Fruit fly (Drosophila melanogaster) whole organism, wandering third instar larva: ENCODE measurements around the gene Sfp33A3.

Experiments
- Abd-B ChIP-seq: fragments of >200 bp; optimal IDR thresholded peaks from 2 replicates; lab custom pipeline; 2017; ENCODE audit warnings: missing biosample characterization, missing genetic modification characterization
- CG32264 ChIP-seq: fragments of 200-800 bp; sonication (Bioruptor generic); optimal IDR thresholded peaks from 2 replicates; lab custom pipeline; 2016; ENCODE audit warnings: missing biosample characterization, missing genetic modification characterization
- CrebA ChIP-seq: fragments of 200-800 bp; sonication (Bioruptor generic); optimal IDR thresholded peaks from 2 replicates; lab custom pipeline; 2016; ENCODE audit warnings: missing biosample characterization, mild to moderate bottlenecking, missing genetic modification characterization, borderline replicate concordance
- Dfd ChIP-seq: fragments of >200 bp; optimal IDR thresholded peaks from 2 replicates; lab custom pipeline; 2017; ENCODE audit warnings: missing biosample characterization, missing genetic modification characterization
- br ChIP-seq: fragments of 200-800 bp; sonication (Bioruptor generic); optimal IDR thresholded peaks from 2 replicates; lab custom pipeline; 2016; ENCODE audit warnings: missing biosample characterization, missing genetic modification characterization
- brk ChIP-seq: fragments of 200-800 bp; sonication (Bioruptor generic); optimal IDR thresholded peaks from 2 replicates; lab custom pipeline; 2016; ENCODE audit warnings: missing biosample characterization, mild to moderate bottlenecking, missing genetic modification characterization
- psq ChIP-seq: fragments of 200-800 bp; sonication (Bioruptor generic); optimal IDR thresholded peaks from 3 replicates; lab custom pipeline; 2017; ENCODE audit warnings: missing biosample characterization, mild to moderate bottlenecking, missing genetic modification characterization, moderate library complexity

- TF ChIP-seq Abd-B, result no peak
- no peak for TF ChIP-seq psq (GFP tag; lab: Kevin White, UChicago)
- TF ChIP-seq CrebA, result no peak
- no peak for TF ChIP-seq CG32264
- no peak for TF ChIP-seq brk
- TF ChIP-seq Dfd (GFP tag; lab: Kevin White, UChicago), result no peak
- TF ChIP-seq br, result no peak
Measured at dm6 chr2L:11841538-11841937, 1.8 kb downstream of the Sfp33A3 start.
